Worm (Caenorhabditis elegans) whole organism, L4/young adult: Measurements from ENCODE around the gene wdfy-2.

Experiments
- W03F9.2 ChIP-seq: fragments of 150-350 bp; optimal IDR thresholded peaks from 2 replicates; lab custom pipeline; 2014; ENCODE audit warnings: missing biosample characterization, missing genetic modification characterization
- him-1 ChIP-seq: sonication (generic microtip); optimal IDR thresholded peaks from 2 replicates; lab custom pipeline; 2016; ENCODE audit warnings: missing genotype, missing genetic modification reagents, missing genetic modification characterization, missing compliant biosample characterization

DNA sequence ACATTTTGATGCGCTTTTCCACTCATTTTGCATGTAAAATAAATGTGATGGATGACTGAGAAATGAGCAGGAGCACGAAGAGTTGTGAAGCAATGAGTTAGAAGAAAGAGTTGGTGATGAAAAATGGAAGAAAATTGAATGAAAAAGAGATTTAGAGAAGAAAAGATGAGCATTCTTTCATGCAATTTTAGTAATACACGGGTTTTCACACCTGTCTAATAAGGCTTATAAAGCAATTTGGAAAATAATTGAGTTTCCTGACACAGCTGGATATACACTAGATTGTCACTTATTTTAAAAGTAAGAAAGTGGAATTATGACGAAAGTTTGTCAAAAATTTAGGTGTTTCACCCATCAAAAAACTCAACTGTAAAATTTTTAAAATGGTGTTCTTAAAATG, 8.9 kb upstream of the wdfy-2 start:
- TF ChIP-seq him-1 (tag; lab: Kevin White, UChicago) (no peak), W03F9.2 (tag; lab: Kevin White, UChicago) (no peak)
